Worm (Caenorhabditis elegans): Measurements from ENCODE around the gene R08A2.2.

DNA sequence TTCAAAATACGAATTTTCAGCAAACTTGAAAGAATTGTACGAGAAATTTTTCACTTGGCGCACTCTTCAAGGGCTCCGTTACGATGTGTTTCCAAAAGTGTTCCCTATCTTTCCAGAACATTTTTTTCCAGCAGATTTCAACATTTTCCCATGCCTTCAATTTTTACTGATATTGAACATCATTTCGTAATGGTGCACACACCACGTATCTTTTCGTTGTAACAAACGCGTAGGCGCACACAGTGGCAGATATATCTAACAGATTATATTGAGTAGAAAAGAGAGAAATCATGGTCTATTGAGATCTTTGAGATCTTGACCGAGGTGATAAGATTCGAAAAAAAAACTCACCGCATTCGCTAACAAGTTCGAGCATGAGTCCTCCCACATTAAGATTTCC is 19.8 kb downstream of the R08A2.2 start:
- no peak for TF ChIP-seq nhr-77 (tag; optimal IDR thresholded peaks at IDR 0.05)
- TF ChIP-seq skn-1 (tag; optimal IDR thresholded peaks at IDR 0.05), result no peak
- no peak for TF ChIP-seq F13H6.1 (tag; optimal IDR thresholded peaks at IDR 0.05)
- no peak for TF ChIP-seq Y55F3AM.14 (GFP tag; optimal IDR thresholded peaks at IDR 0.05)
- no peak for TF ChIP-seq unc-62 (GFP tag; optimal IDR thresholded peaks at IDR 0.05)
- no peak for TF ChIP-seq snpc-4 (tag; optimal IDR thresholded peaks at IDR 0.05)
- no peak for TF ChIP-seq mab-5 (tag; optimal IDR thresholded peaks at IDR 0.05)
- no peak for TF ChIP-seq nhr-237 (tag; optimal IDR thresholded peaks at IDR 0.05)
- TF ChIP-seq nhr-25 (tag; optimal IDR thresholded peaks at IDR 0.05), result no peak

All from whole organism, L2 larva.